Worm (Caenorhabditis elegans) whole organism, young adult: Measurements from ENCODE around the gene unc-43.

Experiments used
- D2030.7 ChIP-seq: fragments of 200-800 bp; sonication (Bioruptor generic); IDR thresholded peaks from 2 replicates; pipeline ENCODE4 v1.3.6; 2022; ENCODE audit warnings: missing genetic modification reagents, missing genetic modification characterization, missing compliant biosample characterization
- F39B2.1 ChIP-seq: fragments of 200-800 bp; sonication (Bioruptor generic); IDR thresholded peaks from 2 replicates; pipeline ENCODE4 v1.3.6; 2022; ENCODE audit warnings: missing genetic modification reagents, missing genetic modification characterization, missing compliant biosample characterization
- ama-1 ChIP-seq, 3 experiments: fragments of 150-350 bp in 1 of 3; sonication (generic microtip) in 2 of 3; optimal IDR thresholded peaks; 2 replicates each; lab custom pipeline; 2014 to 2018; ENCODE audit warnings: missing biosample characterization in 2 of 3, missing genetic modification characterization in 2 of 3, missing genetic modification reagents in 2 of 3
- sdz-38 ChIP-seq: sonication (generic microtip); optimal IDR thresholded peaks from 2 replicates; lab custom pipeline; 2016; ENCODE audit warnings: missing genotype, missing genetic modification characterization, missing compliant biosample characterization
- sea-2 ChIP-seq: fragments of 200-800 bp; sonication (Bioruptor generic); IDR thresholded peaks from 2 replicates; pipeline ENCODE4 v1.3.6; 2022; ENCODE audit warnings: missing genetic modification characterization, missing compliant biosample characterization

ce11 chrIV:10296036-10296435, 54.0 kb downstream of the unc-43 start:
- TF ChIP-seq F39B2.1 (GFP tag; lab: Robert Waterston, UW) (no peak), D2030.7 (GFP tag; lab: Robert Waterston, UW) (no peak), ama-1 (optimal IDR thresholded peaks at IDR 0.05; lab: Kevin White, UChicago) (no peak), ama-1 (GFP tag; optimal IDR thresholded peaks at IDR 0.05; lab: Kevin White, UChicago) (no peak), sea-2 (GFP tag; lab: Robert Waterston, UW) (no peak), sdz-38 (no peak)
